Fruit fly (Drosophila melanogaster) whole organism, pupa: ENCODE measurements around the gene CG10467.
A peak's percentile ranks its signal among the peaks of the same experiment; 100 is the strongest.

Source experiments
- CG10348 ChIP-seq: fragments of 200-800 bp; sonication (Bioruptor generic); IDR thresholded peaks from 2 replicates; pipeline ENCODE4 v1.3.6; 2022; ENCODE audit warnings: missing biosample characterization, missing genetic modification characterization
- CG12605 ChIP-seq: fragments of 200-800 bp; sonication (Bioruptor generic); IDR thresholded peaks from 2 replicates; pipeline ENCODE4 v1.3.6; 2022; ENCODE audit warnings: missing biosample characterization, missing genetic modification characterization
- CG13204 ChIP-seq: fragments of 200-800 bp; sonication (Bioruptor generic); optimal IDR thresholded peaks from 2 replicates; lab custom pipeline; 2018; ENCODE audit warnings: missing biosample characterization, mild to moderate bottlenecking, missing genetic modification characterization, moderate library complexity
- CG14655 ChIP-seq: fragments of 200-800 bp; sonication (Bioruptor generic); optimal IDR thresholded peaks from 3 replicates; lab custom pipeline; 2017; ENCODE audit warnings: mild to moderate bottlenecking, missing biosample characterization, missing genetic modification reagents, missing genetic modification characterization
- CG15710 ChIP-seq: fragments of 200-800 bp; sonication (Bioruptor generic); optimal IDR thresholded peaks from 2 replicates; lab custom pipeline; 2018; ENCODE audit warnings: missing biosample characterization, mild to moderate bottlenecking, missing genetic modification characterization, moderate library complexity
- CG17806 ChIP-seq: fragments of 200-800 bp; sonication (Bioruptor generic); optimal IDR thresholded peaks from 2 replicates; lab custom pipeline; 2018; ENCODE audit warnings: missing biosample characterization, mild to moderate bottlenecking, missing genetic modification characterization, moderate library complexity
- CG32121 ChIP-seq: fragments of 200-800 bp; sonication (Bioruptor generic); IDR thresholded peaks from 2 replicates; pipeline ENCODE4 v1.3.6; 2022; ENCODE audit warnings: missing biosample characterization, missing genetic modification characterization
- CG34367 ChIP-seq: fragments of 200-800 bp; sonication (Bioruptor generic); optimal IDR thresholded peaks from 2 replicates; lab custom pipeline; 2018; ENCODE audit warnings: missing biosample characterization, mild to moderate bottlenecking, missing genetic modification characterization
- CG4496 ChIP-seq: fragments of 200-800 bp; sonication (Bioruptor generic); IDR thresholded peaks from 3 replicates; pipeline ENCODE4 v1.3.6; 2022; ENCODE audit warnings: missing biosample characterization, missing genetic modification characterization
- CG8159 ChIP-seq: fragments of 200-800 bp; sonication (Bioruptor generic); optimal IDR thresholded peaks from 3 replicates; lab custom pipeline; 2018; ENCODE audit warnings: missing biosample characterization, mild to moderate bottlenecking, missing genetic modification characterization, moderate library complexity
- CG8301 ChIP-seq: fragments of 200-800 bp; sonication (Bioruptor generic); optimal IDR thresholded peaks from 2 replicates; lab custom pipeline; 2018; ENCODE audit warnings: missing biosample characterization, mild to moderate bottlenecking, missing genetic modification characterization
- CG9948 ChIP-seq: fragments of 200-800 bp; sonication (Bioruptor generic); optimal IDR thresholded peaks from 2 replicates; lab custom pipeline; 2018; ENCODE audit warnings: missing biosample characterization, mild to moderate bottlenecking, missing genetic modification characterization, moderate library complexity
- D1 ChIP-seq: fragments of 200-800 bp; sonication (Bioruptor generic); optimal IDR thresholded peaks from 2 replicates; lab custom pipeline; 2018; ENCODE audit warnings: missing biosample characterization, mild to moderate bottlenecking, missing genetic modification characterization, moderate library complexity
- Ets98B ChIP-seq: fragments of 200-800 bp; sonication (Bioruptor generic); IDR thresholded peaks from 2 replicates; pipeline ENCODE4 v1.3.6; 2022; ENCODE audit warnings: missing biosample characterization, missing genetic modification characterization
- Pif1A ChIP-seq: fragments of 200-800 bp; sonication (Bioruptor generic); optimal IDR thresholded peaks from 3 replicates; lab custom pipeline; 2016; ENCODE audit warnings: missing biosample characterization, missing genetic modification characterization
- Pif1B ChIP-seq: fragments of 200-800 bp; sonication (Bioruptor generic); optimal IDR thresholded peaks from 3 replicates; lab custom pipeline; 2016; ENCODE audit warnings: missing biosample characterization, missing genetic modification characterization
- Snoo ChIP-seq: fragments of 200-800 bp; sonication (Bioruptor generic); optimal IDR thresholded peaks from 3 replicates; lab custom pipeline; 2017; ENCODE audit warnings: missing biosample characterization, mild to moderate bottlenecking, missing genetic modification characterization, inconsistent platforms
- fd96Ca ChIP-seq: fragments of 200-800 bp; sonication (Bioruptor generic); IDR thresholded peaks from 3 replicates; pipeline ENCODE4 v1.3.6; 2022; ENCODE audit warnings: missing biosample characterization, missing genetic modification characterization
- gl ChIP-seq: fragments of 200-800 bp; sonication (Bioruptor generic); optimal IDR thresholded peaks from 2 replicates; lab custom pipeline; 2018; ENCODE audit warnings: missing biosample characterization, mild to moderate bottlenecking, missing genetic modification characterization
- rn ChIP-seq: fragments of 200-800 bp; sonication (Bioruptor generic); IDR thresholded peaks from 2 replicates; pipeline ENCODE4 v1.3.6; 2022; ENCODE audit warnings: missing biosample characterization, missing genetic modification characterization

CG10467 gene

dm6 chr3L:6062860-6063607 is 31.5 kb downstream of the CG10467 start, which contains the start of gene CG10472:
CG10472 (minus strand) TSS chr3L:6062910.
- TF ChIP-seq CG32121 (GFP tag; lab: Robert Waterston, UW) (no peak), fd96Ca (GFP tag; lab: Robert Waterston, UW) (no peak), CG8301 (tag; lab: Kevin White, UChicago) (no peak), CG17806 (tag; lab: Kevin White, UChicago) (no peak), CG4496 (GFP tag; lab: Robert Waterston, UW) (no peak), CG8159 (no peak), rn (no peak), Snoo (tag; lab: Kevin White, UChicago) (no peak), Pif1B (GFP tag; lab: Kevin White, UChicago) (no peak), Ets98B (no peak), CG13204 (GFP tag; lab: Kevin White, UChicago) (no peak), CG14655 (no peak), CG34367 (tag; lab: Kevin White, UChicago) (no peak), CG10348 (GFP tag; lab: Robert Waterston, UW) (no peak), CG15710 (tag; lab: Kevin White, UChicago) (no peak), Pif1A (GFP tag; lab: Kevin White, UChicago) (no peak), D1 (tag; lab: Kevin White, UChicago) (no peak), CG9948 (tag; lab: Kevin White, UChicago) (no peak)

dm6 chr3L:6059062-6059708 is 35.4 kb downstream of the CG10467 start, which contains the start of gene CG6592:
CG6592 (plus strand) TSS chr3L:6059658.
- TF ChIP-seq Pif1B (GFP tag; lab: Kevin White, UChicago) (no peak), CG34367 (tag; lab: Kevin White, UChicago) (peak; percentile 52), gl (tag; lab: Kevin White, UChicago) (no peak), CG10348 (GFP tag; lab: Robert Waterston, UW) (no peak), rn (no peak), Ets98B (no peak), CG15710 (tag; lab: Kevin White, UChicago) (no peak), Snoo (tag; lab: Kevin White, UChicago) (peak; percentile 13), CG8301 (tag; lab: Kevin White, UChicago) (no peak), CG4496 (GFP tag; lab: Robert Waterston, UW) (0 out of 3 replicates have a peak, but pooled peaks have one; percentile 34), fd96Ca (GFP tag; lab: Robert Waterston, UW) (no peak), CG12605 (no peak), CG8159 (peak; percentile 7)

- TF ChIP-seq CG4496 (GFP tag; lab: Robert Waterston, UW) = no peak
- TF ChIP-seq D1 (tag; lab: Kevin White, UChicago) = no peak
- TF ChIP-seq CG10348 (GFP tag; lab: Robert Waterston, UW) = no peak
- no peak for TF ChIP-seq CG17806 (tag; lab: Kevin White, UChicago)
- no peak for TF ChIP-seq CG8159
- TF ChIP-seq CG8301 (tag; lab: Kevin White, UChicago) = no peak
- no peak for TF ChIP-seq CG34367 (tag; lab: Kevin White, UChicago)
- no peak for TF ChIP-seq Pif1A (GFP tag; lab: Kevin White, UChicago)
Measured at dm6 chr3L:6054803-6055202, 39.7 kb downstream of the CG10467 start, which contains the start of gene tant. tant (plus strand) TSS chr3L:6055136.

dm6 chr3L:6054343-6054742 is 40.2 kb downstream of the CG10467 start, which contains the start of gene Jon65Ai:
Jon65Ai (minus strand) TSS chr3L:6054443.
- TF ChIP-seq Snoo (tag; lab: Kevin White, UChicago) = no peak
- TF ChIP-seq gl (tag; lab: Kevin White, UChicago) = no peak
- no peak for TF ChIP-seq CG17806 (tag; lab: Kevin White, UChicago)
- no peak for TF ChIP-seq CG32121 (GFP tag; lab: Robert Waterston, UW)
- TF ChIP-seq, all 21 proteins: peak for 0

dm6 chr3L:6052021-6052420 is 42.5 kb downstream of the CG10467 start, which contains the start of gene Jon65Aii:
Jon65Aii (plus strand) TSS chr3L:6052321.
- no peak for TF ChIP-seq fd96Ca (GFP tag; lab: Robert Waterston, UW)

dm6 chr3L:6050230-6050807 is 44.2 kb downstream of the CG10467 start, which contains the start of gene Jon65Aiii:
Jon65Aiii (plus strand) TSS chr3L:6050757.
- TF ChIP-seq CG34367 (tag; lab: Kevin White, UChicago) (no peak), CG32121 (GFP tag; lab: Robert Waterston, UW) (no peak), CG8159 (no peak), CG8301 (tag; lab: Kevin White, UChicago) (no peak), CG13204 (GFP tag; lab: Kevin White, UChicago) (no peak), rn (no peak), Snoo (tag; lab: Kevin White, UChicago) (no peak), Pif1A (GFP tag; lab: Kevin White, UChicago) (no peak), D1 (tag; lab: Kevin White, UChicago) (no peak), Ets98B (no peak), CG10348 (GFP tag; lab: Robert Waterston, UW) (no peak), CG17806 (tag; lab: Kevin White, UChicago) (no peak), Pif1B (GFP tag; lab: Kevin White, UChicago) (no peak), CG15710 (tag; lab: Kevin White, UChicago) (no peak), CG9948 (tag; lab: Kevin White, UChicago) (no peak), gl (tag; lab: Kevin White, UChicago) (no peak), CG12605 (no peak)
- TF ChIP-seq, all 21 proteins: peak for 0
